Fruit fly (Drosophila melanogaster): Measurements from ENCODE around the gene Vsp37A.

Gene Vsp37A

dm6 chrX:597057-597456 is 24.3 kb upstream of the Vsp37A start:
- TF ChIP-seq toe (GFP tag; optimal IDR thresholded peaks at IDR 0.05) (no peak), cic (GFP tag; optimal IDR thresholded peaks at IDR 0.05) (no peak), CG12768 (GFP tag; optimal IDR thresholded peaks at IDR 0.05) (no peak), CG1620 (GFP tag; optimal IDR thresholded peaks at IDR 0.05) (no peak), pad (GFP tag; optimal IDR thresholded peaks at IDR 0.05) (no peak), ovo (GFP tag; optimal IDR thresholded peaks at IDR 0.05) (no peak), cnc (optimal IDR thresholded peaks at IDR 0.05) (no peak), CG14711 (tag; optimal IDR thresholded peaks at IDR 0.05) (no peak), Clk (GFP tag; optimal IDR thresholded peaks at IDR 0.05) (no peak), Hr96 (GFP tag; optimal IDR thresholded peaks at IDR 0.05) (no peak), CG5204 (GFP tag; optimal IDR thresholded peaks at IDR 0.05) (no peak), Mnt (GFP tag; optimal IDR thresholded peaks at IDR 0.05) (no peak)

DNA sequence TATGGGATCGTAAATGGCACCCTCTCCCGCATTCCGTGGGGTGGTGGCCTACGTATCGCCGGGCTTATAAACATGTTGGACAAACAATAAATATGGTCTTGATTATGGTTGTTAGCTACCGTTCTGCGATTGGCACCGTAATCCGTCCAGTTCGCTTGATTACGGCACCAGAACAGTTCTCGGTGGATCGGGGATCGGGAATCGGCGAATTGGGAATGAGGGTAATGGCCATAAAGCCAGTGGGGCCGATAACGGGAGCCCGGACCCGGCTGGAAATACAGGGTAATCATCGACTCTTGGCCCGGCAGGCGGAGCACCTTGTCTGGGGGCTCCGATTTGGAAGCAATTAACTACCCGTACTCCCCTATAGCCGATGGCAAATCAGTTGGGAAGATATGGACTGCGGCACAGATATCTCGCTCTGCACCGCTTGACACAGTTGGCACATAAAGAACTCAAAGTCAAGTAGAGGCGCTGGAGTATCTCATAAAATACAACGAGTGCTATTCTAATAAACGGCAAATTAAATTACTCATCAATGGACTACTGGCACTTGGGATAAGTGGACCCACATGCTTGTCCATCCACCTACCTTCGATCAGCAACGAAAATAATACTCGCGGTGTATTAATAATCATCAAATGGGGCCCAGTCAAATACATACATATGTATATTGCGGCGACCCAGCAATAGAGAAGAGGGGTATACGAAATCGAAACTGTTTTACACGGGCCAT is 22.8 kb upstream of the Vsp37A start:
- TF ChIP-seq CG5204 (GFP tag; optimal IDR thresholded peaks at IDR 0.05) (no peak), Mnt (GFP tag; optimal IDR thresholded peaks at IDR 0.05) (no peak), pad (GFP tag; optimal IDR thresholded peaks at IDR 0.05) (peak; percentile 14), CG14711 (tag; optimal IDR thresholded peaks at IDR 0.05) (peak; percentile 6), kay (GFP tag; ENCODE audit: borderline replicate concordance) (no peak), cnc (optimal IDR thresholded peaks at IDR 0.05) (no peak)

- TF ChIP-seq CG7101 (tag; optimal IDR thresholded peaks at IDR 0.05) (peak; percentile 14), CG5204 (GFP tag; optimal IDR thresholded peaks at IDR 0.05) (no peak), cic (GFP tag; optimal IDR thresholded peaks at IDR 0.05) (peak; percentile 52), CG7045 (GFP tag; optimal IDR thresholded peaks at IDR 0.05) (no peak), Crg-1 (GFP tag; optimal IDR thresholded peaks at IDR 0.05) (no peak), CG33017 (tag; optimal IDR thresholded peaks at IDR 0.05) (no peak), bab1 (GFP tag; optimal IDR thresholded peaks at IDR 0.05) (no peak), kay (GFP tag; ENCODE audit: borderline replicate concordance) (no peak), cnc (optimal IDR thresholded peaks at IDR 0.05) (no peak), CG12768 (GFP tag; optimal IDR thresholded peaks at IDR 0.05) (peak; percentile 26), pad (GFP tag; optimal IDR thresholded peaks at IDR 0.05) (no peak), CG1620 (GFP tag; optimal IDR thresholded peaks at IDR 0.05) (no peak), CG14711 (tag; optimal IDR thresholded peaks at IDR 0.05) (no peak), ovo (GFP tag; optimal IDR thresholded peaks at IDR 0.05) (peak; percentile 48), Clk (GFP tag; optimal IDR thresholded peaks at IDR 0.05) (no peak), toe (GFP tag; optimal IDR thresholded peaks at IDR 0.05) (no peak), CG11617 (GFP tag; optimal IDR thresholded peaks at IDR 0.05) (no peak), Hr96 (GFP tag; optimal IDR thresholded peaks at IDR 0.05) (peak; percentile 24), tj (GFP tag; optimal IDR thresholded peaks at IDR 0.05) (no peak), Mnt (GFP tag; optimal IDR thresholded peaks at IDR 0.05) (peak; percentile 12)
These were observed 21.6 kb upstream of the Vsp37A start for dm6 chrX:599727-600126.

- TF ChIP-seq CG5204 (GFP tag; optimal IDR thresholded peaks at IDR 0.05) (no peak), CG7101 (tag; optimal IDR thresholded peaks at IDR 0.05) (no peak), Mnt (GFP tag; optimal IDR thresholded peaks at IDR 0.05) (no peak), cnc (optimal IDR thresholded peaks at IDR 0.05) (no peak)
These were observed 19.3 kb upstream of the Vsp37A start for dm6 chrX:601984-602383.

- TF ChIP-seq tj (GFP tag; optimal IDR thresholded peaks at IDR 0.05) (no peak), CG33017 (tag; optimal IDR thresholded peaks at IDR 0.05) (no peak), CG5204 (GFP tag; optimal IDR thresholded peaks at IDR 0.05) (no peak), Mnt (GFP tag; optimal IDR thresholded peaks at IDR 0.05) (no peak), CG14711 (tag; optimal IDR thresholded peaks at IDR 0.05) (no peak), cic (GFP tag; optimal IDR thresholded peaks at IDR 0.05) (no peak), ovo (GFP tag; optimal IDR thresholded peaks at IDR 0.05) (no peak), bab1 (GFP tag; optimal IDR thresholded peaks at IDR 0.05) (no peak), CG11617 (GFP tag; optimal IDR thresholded peaks at IDR 0.05) (no peak), pad (GFP tag; optimal IDR thresholded peaks at IDR 0.05) (no peak), Hr96 (GFP tag; optimal IDR thresholded peaks at IDR 0.05) (no peak), cnc (optimal IDR thresholded peaks at IDR 0.05) (no peak), CG12768 (GFP tag; optimal IDR thresholded peaks at IDR 0.05) (no peak), CG7101 (tag; optimal IDR thresholded peaks at IDR 0.05) (no peak), toe (GFP tag; optimal IDR thresholded peaks at IDR 0.05) (no peak)
These were observed 11.3 kb upstream of the Vsp37A start for dm6 chrX:610048-610447.

- TF ChIP-seq bab1 (GFP tag; optimal IDR thresholded peaks at IDR 0.05), result peak; percentile 34
- TF ChIP-seq CG11617 (GFP tag; optimal IDR thresholded peaks at IDR 0.05), result no peak
- no peak for TF ChIP-seq cic (GFP tag; optimal IDR thresholded peaks at IDR 0.05)
- TF ChIP-seq CG7101 (tag; optimal IDR thresholded peaks at IDR 0.05), result peak; percentile 22
- no peak for TF ChIP-seq Crg-1 (GFP tag; optimal IDR thresholded peaks at IDR 0.05)
These were observed 4.4 kb upstream of the Vsp37A start for dm6 chrX:616761-617476.

DNA sequence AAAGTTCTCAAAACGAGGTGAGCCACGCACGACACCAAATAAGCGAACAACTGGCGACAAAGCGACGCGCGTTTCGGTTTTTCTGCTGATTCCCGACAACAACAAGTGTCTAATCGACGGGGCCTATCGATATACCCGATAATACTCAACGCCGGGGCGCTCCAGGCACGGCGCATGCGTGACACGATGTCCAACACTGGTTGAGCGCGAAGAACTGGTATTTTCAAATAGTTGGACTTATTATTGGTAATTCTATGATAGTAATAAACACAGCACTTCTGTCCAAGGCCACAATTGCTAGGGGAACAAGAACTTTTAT is 3.9 kb upstream of the Vsp37A start:
- no peak for TF ChIP-seq Hr96 (GFP tag; optimal IDR thresholded peaks at IDR 0.05)
- no peak for TF ChIP-seq Clk (GFP tag; optimal IDR thresholded peaks at IDR 0.05)
- TF ChIP-seq CG33017 (tag; optimal IDR thresholded peaks at IDR 0.05), result no peak
- peak; percentile 28 for TF ChIP-seq bab1 (GFP tag; optimal IDR thresholded peaks at IDR 0.05)
- peak; percentile 47 for TF ChIP-seq Crg-1 (GFP tag; optimal IDR thresholded peaks at IDR 0.05)
- peak; percentile 2 for TF ChIP-seq Mnt (GFP tag; optimal IDR thresholded peaks at IDR 0.05)
- no peak for TF ChIP-seq CG7045 (GFP tag; optimal IDR thresholded peaks at IDR 0.05)
- peak; percentile 19 for TF ChIP-seq tj (GFP tag; optimal IDR thresholded peaks at IDR 0.05)
- TF ChIP-seq CG1620 (GFP tag; optimal IDR thresholded peaks at IDR 0.05), result peak; percentile 24
- no peak for TF ChIP-seq ovo (GFP tag; optimal IDR thresholded peaks at IDR 0.05)

Measured in whole organism, adult.